Fruit fly (Drosophila melanogaster): ENCODE results near the gene CG8042.

Gene CG8042

dm6 chr3L:7967203-7967602 lies 7.6 kb downstream of the CG8042 start:
- TF ChIP-seq Eip78C (GFP tag), result no peak
- no peak for TF ChIP-seq CG10631 (GFP tag; optimal IDR thresholded peaks at IDR 0.05)
- TF ChIP-seq dac (GFP tag; optimal IDR thresholded peaks at IDR 0.05), result no peak
- TF ChIP-seq salr (GFP tag; optimal IDR thresholded peaks at IDR 0.05), result no peak

- TF ChIP-seq Eip78C (GFP tag), result peak; percentile 51
- no peak for TF ChIP-seq Ets96B (tag; optimal IDR thresholded peaks at IDR 0.05)
- peak; percentile 17 for TF ChIP-seq CG31627 (GFP tag; optimal IDR thresholded peaks at IDR 0.05)
- TF ChIP-seq esn (GFP tag; optimal IDR thresholded peaks at IDR 0.05), result peak; percentile 23
Observed at dm6 chr3L:7963549-7963948, 11.2 kb downstream of the CG8042 start.

dm6 chr3L:7963022-7963421 lies 11.8 kb downstream of the CG8042 start:
- TF ChIP-seq CG16779 (tag; optimal IDR thresholded peaks at IDR 0.05), result no peak
- no peak for TF ChIP-seq CG1621 (tag; optimal IDR thresholded peaks at IDR 0.05)
- TF ChIP-seq CG6276 (GFP tag; optimal IDR thresholded peaks at IDR 0.05), result no peak
- TF ChIP-seq pdm3 (GFP tag; optimal IDR thresholded peaks at IDR 0.05), result no peak
- no peak for TF ChIP-seq CG10669 (GFP tag; optimal IDR thresholded peaks at IDR 0.05)
- no peak for TF ChIP-seq Sox14 (GFP tag; optimal IDR thresholded peaks at IDR 0.05)
- TF ChIP-seq CG7368 (GFP tag; optimal IDR thresholded peaks at IDR 0.05), result no peak
- no peak for TF ChIP-seq CG34406 (GFP tag; optimal IDR thresholded peaks at IDR 0.05)
- no peak for TF ChIP-seq spab (GFP tag; optimal IDR thresholded peaks at IDR 0.05)
- no peak for TF ChIP-seq Hr4 (GFP tag; optimal IDR thresholded peaks at IDR 0.05)
- no peak for TF ChIP-seq Eip78C (GFP tag)
- no peak for TF ChIP-seq Gug (GFP tag; IDR thresholded peaks at IDR 0.05)
- TF ChIP-seq Lpt (GFP tag; optimal IDR thresholded peaks at IDR 0.05), result no peak
- no peak for TF ChIP-seq CG6792 (GFP tag; optimal IDR thresholded peaks at IDR 0.05)
- TF ChIP-seq Met (GFP tag; optimal IDR thresholded peaks at IDR 0.05), result no peak
- no peak for TF ChIP-seq dsx (GFP tag; optimal IDR thresholded peaks at IDR 0.05; ENCODE audit: poor library complexity, severe bottlenecking)

- TF ChIP-seq CG3919 (GFP tag; optimal IDR thresholded peaks at IDR 0.05) (no peak), fkh (GFP tag; optimal IDR thresholded peaks at IDR 0.05) (peak; percentile 85), Eip78C (GFP tag) (peak; percentile 32)
Observed at dm6 chr3L:7961973-7962753, 12.6 kb downstream of the CG8042 start.

dm6 chr3L:7960707-7961695 lies 13.8 kb downstream of the CG8042 start:
- TF ChIP-seq pdm3 (GFP tag; optimal IDR thresholded peaks at IDR 0.05), result no peak
- TF ChIP-seq fd59A (GFP tag; optimal IDR thresholded peaks at IDR 0.05), result no peak
- peak; percentile 21 for TF ChIP-seq Sox102F (GFP tag; optimal IDR thresholded peaks at IDR 0.05)
- TF ChIP-seq Hr4 (GFP tag; optimal IDR thresholded peaks at IDR 0.05), result no peak
- no peak for TF ChIP-seq CG8632 (GFP tag; optimal IDR thresholded peaks at IDR 0.05)
- TF ChIP-seq salr (GFP tag; optimal IDR thresholded peaks at IDR 0.05), result no peak
- no peak for TF ChIP-seq Sox15 (GFP tag; optimal IDR thresholded peaks at IDR 0.05)
- no peak for TF ChIP-seq CG32006 (GFP tag; optimal IDR thresholded peaks at IDR 0.05)
- TF ChIP-seq CG9139 (GFP tag; optimal IDR thresholded peaks at IDR 0.05), result no peak
- TF ChIP-seq Sox14 (GFP tag; optimal IDR thresholded peaks at IDR 0.05), result no peak
- TF ChIP-seq cyc (GFP tag; optimal IDR thresholded peaks at IDR 0.05), result no peak
- no peak for TF ChIP-seq CG6792 (GFP tag; optimal IDR thresholded peaks at IDR 0.05)
- TF ChIP-seq CG6808 (GFP tag; optimal IDR thresholded peaks at IDR 0.05), result no peak
- no peak for TF ChIP-seq eg (GFP tag; IDR thresholded peaks at IDR 0.05)
- no peak for TF ChIP-seq CG7368 (GFP tag; optimal IDR thresholded peaks at IDR 0.05)
- no peak for TF ChIP-seq Ets96B (tag; optimal IDR thresholded peaks at IDR 0.05)
- TF ChIP-seq fkh (GFP tag; optimal IDR thresholded peaks at IDR 0.05), result peak; percentile 80
- peak; percentile 54 for TF ChIP-seq Eip78C (GFP tag)
- no peak for TF ChIP-seq CG10669 (GFP tag; optimal IDR thresholded peaks at IDR 0.05)
- no peak for TF ChIP-seq ss (GFP tag; optimal IDR thresholded peaks at IDR 0.05)
- TF ChIP-seq topi (GFP tag; optimal IDR thresholded peaks at IDR 0.05), result no peak
- peak; percentile 74 for TF ChIP-seq vri (GFP tag; optimal IDR thresholded peaks at IDR 0.05)
- peak; percentile 13 for TF ChIP-seq Blimp-1 (GFP tag; optimal IDR thresholded peaks at IDR 0.05)
- no peak for TF ChIP-seq Hr39 (GFP tag; optimal IDR thresholded peaks at IDR 0.05)
- peak; percentile 19 for TF ChIP-seq Eip93F (GFP tag; optimal IDR thresholded peaks at IDR 0.05)

All from whole organism, prepupa.